Fruit fly (Drosophila melanogaster) whole organism, prepupa: ENCODE data around the gene Sf3b2.

Source experiments
- CG10631 ChIP-seq: fragments of 200-800 bp; sonication (Bioruptor generic); optimal IDR thresholded peaks from 2 replicates; lab custom pipeline; 2016; ENCODE audit warnings: missing biosample characterization, missing genetic modification characterization
- CG10669 ChIP-seq: fragments of 200-800 bp; sonication (Bioruptor generic); optimal IDR thresholded peaks from 3 replicates; lab custom pipeline; 2018; ENCODE audit warnings: missing biosample characterization, mild to moderate bottlenecking, missing genetic modification characterization, moderate library complexity
- CG11294 ChIP-seq: fragments of 200-800 bp; sonication (Bioruptor generic); IDR thresholded peaks from 2 replicates; pipeline ENCODE4 v1.3.6; 2022; ENCODE audit warnings: missing biosample characterization, missing genetic modification characterization
- CG11902 ChIP-seq: fragments of 200-800 bp; sonication (Bioruptor generic); optimal IDR thresholded peaks from 3 replicates; lab custom pipeline; 2016; ENCODE audit warnings: missing biosample characterization, missing genetic modification characterization
- CG15336 ChIP-seq: fragments of 200-800 bp; sonication (Bioruptor generic); IDR thresholded peaks from 2 replicates; pipeline ENCODE4 v1.3.6; 2022; ENCODE audit warnings: missing biosample characterization, missing genetic modification characterization
- CG1621 ChIP-seq: fragments of 200-800 bp; sonication (Bioruptor generic); optimal IDR thresholded peaks from 3 replicates; lab custom pipeline; 2018; ENCODE audit warnings: missing biosample characterization, mild to moderate bottlenecking, missing genetic modification characterization
- CG34406 ChIP-seq: fragments of 200-800 bp; sonication (Bioruptor generic); optimal IDR thresholded peaks from 3 replicates; lab custom pipeline; 2016; ENCODE audit warnings: missing biosample characterization, missing genetic modification characterization
- CG6163 ChIP-seq: fragments of 200-800 bp; sonication (Bioruptor generic); IDR thresholded peaks from 3 replicates; pipeline ENCODE4 v1.3.6; 2022; ENCODE audit warnings: missing biosample characterization, missing genetic modification characterization
- CG6276 ChIP-seq: fragments of 200-800 bp; sonication (Bioruptor generic); optimal IDR thresholded peaks from 2 replicates; lab custom pipeline; 2017; ENCODE audit warnings: missing biosample characterization, mild to moderate bottlenecking, missing genetic modification characterization
- CG6792 ChIP-seq: fragments of 200-800 bp; sonication (Bioruptor generic); optimal IDR thresholded peaks from 3 replicates; lab custom pipeline; 2016; ENCODE audit warnings: missing biosample characterization, missing genetic modification characterization
- CG6808 ChIP-seq: fragments of 200-800 bp; sonication (Bioruptor generic); optimal IDR thresholded peaks from 3 replicates; lab custom pipeline; 2017; ENCODE audit warnings: missing biosample characterization, missing genetic modification characterization, mild to moderate bottlenecking, moderate library complexity, missing genetic modification reagents
- CG6854 ChIP-seq: fragments of 200-800 bp; sonication (Bioruptor generic); optimal IDR thresholded peaks from 2 replicates; lab custom pipeline; 2017; ENCODE audit warnings: missing biosample characterization, mild to moderate bottlenecking, missing genetic modification characterization
- CG7368 ChIP-seq: fragments of 200-800 bp; sonication (Bioruptor generic); optimal IDR thresholded peaks from 3 replicates; lab custom pipeline; 2016; ENCODE audit warnings: missing biosample characterization, missing genetic modification characterization
- CG8119 ChIP-seq: fragments of 200-800 bp; sonication (Bioruptor generic); IDR thresholded peaks from 3 replicates; pipeline ENCODE4 v1.3.6; 2022; ENCODE audit warnings: missing biosample characterization, missing genetic modification characterization
- CG8319 ChIP-seq: fragments of 200-800 bp; sonication (Bioruptor generic); optimal IDR thresholded peaks from 3 replicates; lab custom pipeline; 2016; ENCODE audit warnings: missing biosample characterization, missing genetic modification characterization
- CG8632 ChIP-seq: fragments of 200-800 bp; sonication (Bioruptor generic); optimal IDR thresholded peaks from 3 replicates; lab custom pipeline; 2016; ENCODE audit warnings: missing biosample characterization, missing genetic modification characterization
- Eip78C ChIP-seq: fragments of 200-800 bp; sonication (Bioruptor generic); peaks from one replicate; lab custom pipeline; 2016; ENCODE audit warnings: missing biosample characterization, missing genetic modification characterization
- Eip93F ChIP-seq: fragments of 200-800 bp; sonication (Bioruptor generic); optimal IDR thresholded peaks from 2 replicates; lab custom pipeline; 2016; ENCODE audit warnings: missing biosample characterization, mild to moderate bottlenecking, missing genetic modification characterization
- Ets21C ChIP-seq: fragments of 200-800 bp; sonication (Bioruptor generic); optimal IDR thresholded peaks from 3 replicates; lab custom pipeline; 2016; ENCODE audit warnings: missing biosample characterization, missing genetic modification characterization
- Ets96B ChIP-seq: fragments of 200-800 bp; optimal IDR thresholded peaks from 2 replicates; lab custom pipeline; 2019; ENCODE audit warnings: missing biosample characterization, mild to moderate bottlenecking, missing genetic modification characterization, moderate library complexity
- Hr38 ChIP-seq: sonication (Bioruptor generic); optimal IDR thresholded peaks from 2 replicates; lab custom pipeline; 2016; ENCODE audit warnings: missing biosample characterization, missing genetic modification characterization
- Met ChIP-seq: fragments of 200-800 bp; sonication (Bioruptor generic); optimal IDR thresholded peaks from 3 replicates; lab custom pipeline; 2016; ENCODE audit warnings: missing biosample characterization, missing genetic modification characterization
- Smox ChIP-seq: fragments of 200-800 bp; sonication (Bioruptor generic); optimal IDR thresholded peaks from 3 replicates; lab custom pipeline; 2016; ENCODE audit warnings: missing biosample characterization, missing genetic modification characterization
- cyc ChIP-seq: fragments of 200-800 bp; sonication (Bioruptor generic); optimal IDR thresholded peaks from 3 replicates; lab custom pipeline; 2016; ENCODE audit warnings: missing biosample characterization, missing genetic modification characterization
- dsx ChIP-seq: fragments of 200-800 bp; optimal IDR thresholded peaks from 3 replicates; lab custom pipeline; 2019; ENCODE audit warnings: missing biosample characterization, mild to moderate bottlenecking, missing genetic modification characterization, moderate library complexity; ENCODE audit not compliant: poor library complexity, severe bottlenecking
- eg ChIP-seq: fragments of 200-800 bp; sonication (Bioruptor generic); IDR thresholded peaks from 3 replicates; pipeline ENCODE4 v1.3.6; 2022; ENCODE audit warnings: missing biosample characterization, missing genetic modification characterization
- esn ChIP-seq: fragments of 200-800 bp; sonication (Bioruptor generic); optimal IDR thresholded peaks from 2 replicates; lab custom pipeline; 2016; ENCODE audit warnings: missing biosample characterization, mild to moderate bottlenecking, missing genetic modification characterization, moderate library complexity
- fd59A ChIP-seq: fragments of 200-800 bp; sonication (Bioruptor generic); optimal IDR thresholded peaks from 2 replicates; lab custom pipeline; 2017; ENCODE audit warnings: missing biosample characterization, mild to moderate bottlenecking, missing genetic modification characterization, missing genetic modification reagents
- fd85E ChIP-seq: fragments of 200-800 bp; sonication (Bioruptor generic); optimal IDR thresholded peaks from 3 replicates; lab custom pipeline; 2016; ENCODE audit warnings: missing biosample characterization, missing genetic modification characterization
- fkh ChIP-seq: fragments of 200-800 bp; sonication (Bioruptor generic); optimal IDR thresholded peaks from 3 replicates; lab custom pipeline; 2017; ENCODE audit warnings: missing biosample characterization, mild to moderate bottlenecking, missing genetic modification characterization, moderate library complexity
- lz ChIP-seq: fragments of 200-800 bp; sonication (Bioruptor generic); optimal IDR thresholded peaks from 3 replicates; lab custom pipeline; 2016; ENCODE audit warnings: missing biosample characterization, missing genetic modification characterization
- net ChIP-seq: fragments of 200-800 bp; sonication (Bioruptor generic); optimal IDR thresholded peaks from 3 replicates; lab custom pipeline; 2016; ENCODE audit warnings: missing biosample characterization, missing genetic modification characterization
- spab ChIP-seq: fragments of 200-800 bp; sonication (Bioruptor generic); optimal IDR thresholded peaks from 2 replicates; lab custom pipeline; 2017; ENCODE audit warnings: missing biosample characterization, mild to moderate bottlenecking, missing genetic modification characterization, missing genetic modification reagents
- ss ChIP-seq, 2 experiments: fragments of 200-800 bp; sonication (Bioruptor generic); optimal IDR thresholded peaks; 2 replicates in 1 of 2; 3 replicates in 1 of 2; lab custom pipeline; 2017 to 2018; ENCODE audit warnings: mild to moderate bottlenecking in 2 of 2, missing biosample characterization in 2 of 2, missing genetic modification characterization in 2 of 2, moderate library complexity in 1 of 2
- svp ChIP-seq: fragments of 200-800 bp; sonication (Bioruptor generic); peaks from one replicate; lab custom pipeline; 2016; ENCODE audit warnings: missing biosample characterization, missing genetic modification characterization
- topi ChIP-seq: fragments of 200-800 bp; sonication (Bioruptor generic); optimal IDR thresholded peaks from 3 replicates; lab custom pipeline; 2016; ENCODE audit warnings: missing biosample characterization, missing genetic modification characterization
- vri ChIP-seq: fragments of 200-800 bp; sonication (Bioruptor generic); optimal IDR thresholded peaks from 3 replicates; lab custom pipeline; 2016; ENCODE audit warnings: missing biosample characterization, mild to moderate bottlenecking, missing genetic modification characterization

The Sf3b2 gene

DNA sequence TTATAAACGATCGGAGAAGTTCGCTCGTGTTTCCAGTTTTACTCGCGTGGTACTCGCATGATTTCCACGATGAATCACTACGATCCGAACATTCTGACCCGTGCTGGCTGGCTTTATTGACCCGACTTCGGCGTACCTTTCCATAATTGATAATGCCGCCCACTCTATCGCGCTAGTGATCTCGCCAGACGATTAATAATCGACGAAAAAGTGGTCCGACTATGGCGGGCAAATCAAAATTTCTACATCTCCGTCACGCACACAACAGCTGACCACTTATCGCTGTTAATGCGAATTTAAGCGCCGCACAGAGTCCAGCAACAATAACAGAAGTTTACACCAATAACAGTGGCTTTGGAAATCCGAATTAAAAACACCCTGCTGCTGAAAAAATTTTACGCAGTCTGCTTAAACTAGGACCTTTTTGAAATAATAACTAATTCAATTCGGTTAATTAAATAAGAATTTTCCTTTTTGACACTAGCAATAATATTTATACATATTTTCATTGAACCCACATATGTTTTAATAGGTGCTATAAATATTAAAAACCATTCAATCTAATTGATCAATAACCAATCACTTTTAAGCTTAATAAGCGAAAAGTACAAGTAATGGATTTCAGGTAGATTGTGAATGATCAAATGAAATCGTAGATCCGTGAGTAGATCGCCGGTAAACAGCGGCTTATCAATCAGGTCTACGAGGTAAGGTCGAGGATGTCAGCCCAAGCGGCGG lies 26.9 kb upstream of the Sf3b2 start (continued):
- TF ChIP-seq fd59A (GFP tag; lab: Kevin White, UChicago) (peak; percentile 50), CG6808 (GFP tag; lab: Kevin White, UChicago) (peak; percentile 53), CG8632 (GFP tag; lab: Kevin White, UChicago) (peak; percentile 67), CG7368 (GFP tag; lab: Kevin White, UChicago) (peak; percentile 15), CG8119 (GFP tag; lab: Robert Waterston, UW) (0 out of 3 replicates have a peak, but pooled peaks have one; percentile 22), eg (no peak), CG8319 (GFP tag; lab: Kevin White, UChicago) (no peak), ss (GFP tag; optimal IDR thresholded peaks at IDR 0.05; lab: Kevin White, UChicago) (peak in 1 of 2 experiments; percentile 55), spab (peak; percentile 63), CG1621 (tag; lab: Kevin White, UChicago) (no peak), Eip93F (GFP tag; lab: Kevin White, UChicago) (no peak), CG15336 (GFP tag; lab: Robert Waterston, UW) (no peak), Ets21C (GFP tag; lab: Kevin White, UChicago) (peak; percentile 56), topi (GFP tag; lab: Kevin White, UChicago) (peak; percentile 69), CG10669 (GFP tag; lab: Kevin White, UChicago) (peak; percentile 50), CG6792 (peak; percentile 54), Met (GFP tag; lab: Kevin White, UChicago) (peak; percentile 75), CG10631 (GFP tag; lab: Kevin White, UChicago) (peak; percentile 52), CG11294 (GFP tag; lab: Robert Waterston, UW) (no peak), lz (GFP tag; lab: Kevin White, UChicago) (peak; percentile 71), Ets96B (peak; percentile 16), CG34406 (GFP tag; lab: Kevin White, UChicago) (peak; percentile 45), CG6276 (GFP tag; lab: Kevin White, UChicago) (peak; percentile 64), CG6163 (no peak), fd85E (no peak), vri (GFP tag; lab: Kevin White, UChicago) (peak; percentile 46), Eip78C (GFP tag; lab: Kevin White, UChicago) (peak; percentile 94), net (peak; percentile 48), CG11902 (GFP tag; lab: Kevin White, UChicago) (peak; percentile 46), esn (GFP tag; lab: Kevin White, UChicago) (peak; percentile 81), CG6854 (peak; percentile 17), Hr38 (no peak)

- TF ChIP-seq CG6792, result no peak
- TF ChIP-seq CG7368 (GFP tag; lab: Kevin White, UChicago), result no peak
- TF ChIP-seq CG6808 (GFP tag; lab: Kevin White, UChicago), result no peak
- TF ChIP-seq esn (GFP tag; lab: Kevin White, UChicago), result no peak
- no peak for TF ChIP-seq Met (GFP tag; lab: Kevin White, UChicago)
- no peak for TF ChIP-seq cyc (GFP tag; lab: Kevin White, UChicago)
- TF ChIP-seq fkh, result peak; percentile 35
- TF ChIP-seq dsx (GFP tag; lab: Kevin White, UChicago), result no peak
- peak; percentile 96 for TF ChIP-seq svp (GFP tag; lab: Kevin White, UChicago)
- TF ChIP-seq Smox (GFP tag; lab: Kevin White, UChicago), result no peak
- peak; percentile 39 for TF ChIP-seq vri (GFP tag; lab: Kevin White, UChicago)
Measured at dm6 chr2L:3044660-3045504, 15.9 kb upstream of the Sf3b2 start.
